Worm (Caenorhabditis elegans) whole organism, late embryonic: ENCODE results near the gene cyn-2.

Experiments used
- C08G9.2 ChIP-seq: sonication (generic microtip); optimal IDR thresholded peaks from 2 replicates; lab custom pipeline; 2016; ENCODE audit warnings: mild to moderate bottlenecking, missing genetic modification characterization, moderate library complexity, missing compliant biosample characterization
- ceh-48 ChIP-seq: sonication (generic microtip); optimal IDR thresholded peaks from 2 replicates; lab custom pipeline; 2016; ENCODE audit warnings: missing genetic modification characterization, inconsistent platforms, missing compliant biosample characterization
- ets-4 ChIP-seq: sonication (generic microtip); optimal IDR thresholded peaks from 2 replicates; lab custom pipeline; 2016; ENCODE audit warnings: missing genetic modification characterization, missing compliant biosample characterization
- nfya-1 ChIP-seq: sonication (generic microtip); optimal IDR thresholded peaks from 2 replicates; lab custom pipeline; 2017; ENCODE audit warnings: missing genetic modification characterization, mild to moderate bottlenecking, missing compliant biosample characterization, antibody characterized with exemption, moderate library complexity
- nhr-11 ChIP-seq: fragments of 150-350 bp; optimal IDR thresholded peaks from 2 replicates; lab custom pipeline; 2014; ENCODE audit warnings: missing biosample characterization, missing genetic modification characterization
- pha-4 ChIP-seq: fragments of 150-350 bp; optimal IDR thresholded peaks from 2 replicates; lab custom pipeline; 2018; ENCODE audit warnings: missing biosample characterization, missing genetic modification reagents, missing genetic modification characterization

ce11 chrIII:13709122-13709521 lies 16.7 kb downstream of the cyn-2 start:
- no peak for TF ChIP-seq C08G9.2
- no peak for TF ChIP-seq nfya-1 (tag; lab: Kevin White, UChicago)
- TF ChIP-seq ets-4: no peak
- TF ChIP-seq ceh-48: no peak
- no peak for TF ChIP-seq pha-4 (tag; lab: Kevin White, UChicago)
- no peak for TF ChIP-seq nhr-11 (tag; lab: Kevin White, UChicago)
